Fruit fly (Drosophila melanogaster): ENCODE measurements around the gene Rsod.

dm6 chr3R:30170671-30171667 lies at the start of gene Rsod:
- TF ChIP-seq CG8478 (optimal IDR thresholded peaks at IDR 0.05) (no peak), CTCF (optimal IDR thresholded peaks at IDR 0.05) (no peak)

All from S2 (cell line).